Worm (Caenorhabditis elegans): Measurements from ENCODE around the gene gas-1.

Gene gas-1

ce11 chrX:15554910-15555309 lies 35.3 kb downstream of the gas-1 start:
- no peak for TF ChIP-seq T22C8.4 (GFP tag; IDR thresholded peaks at IDR 0.05)
- no peak for TF ChIP-seq ztf-29 (GFP tag; IDR thresholded peaks at IDR 0.05)
- TF ChIP-seq tab-1 (GFP tag; IDR thresholded peaks at IDR 0.05), result no peak
- no peak for TF ChIP-seq ref-1 (GFP tag; conservative IDR thresholded peaks at IDR 0.05)
- no peak for TF ChIP-seq flt-1 (GFP tag; IDR thresholded peaks at IDR 0.05)
- TF ChIP-seq ztf-23 (GFP tag; IDR thresholded peaks at IDR 0.05), result no peak
- no peak for TF ChIP-seq cog-1 (tag; optimal IDR thresholded peaks at IDR 0.05)
- TF ChIP-seq klf-2 (GFP tag; conservative IDR thresholded peaks at IDR 0.05), result no peak
- TF ChIP-seq med-1 (GFP tag; optimal IDR thresholded peaks at IDR 0.05; ENCODE audit: insufficient read depth), result no peak

- TF ChIP-seq ref-1 (GFP tag; conservative IDR thresholded peaks at IDR 0.05), result no peak
- TF ChIP-seq flt-1 (GFP tag; IDR thresholded peaks at IDR 0.05), result no peak
- TF ChIP-seq med-1 (GFP tag; optimal IDR thresholded peaks at IDR 0.05; ENCODE audit: insufficient read depth), result no peak
- no peak for TF ChIP-seq ztf-29 (GFP tag; IDR thresholded peaks at IDR 0.05)
- TF ChIP-seq klf-2 (GFP tag; conservative IDR thresholded peaks at IDR 0.05), result no peak
- no peak for TF ChIP-seq T22C8.4 (GFP tag; IDR thresholded peaks at IDR 0.05)
- TF ChIP-seq ztf-23 (GFP tag; IDR thresholded peaks at IDR 0.05), result no peak
- TF ChIP-seq tab-1 (GFP tag; IDR thresholded peaks at IDR 0.05), result no peak
- TF ChIP-seq cog-1 (tag; optimal IDR thresholded peaks at IDR 0.05), result no peak
Measured at ce11 chrX:15552024-15552769, 38.0 kb downstream of the gas-1 start.

- TF ChIP-seq tab-1 (GFP tag; IDR thresholded peaks at IDR 0.05) (no peak), cog-1 (tag; optimal IDR thresholded peaks at IDR 0.05) (no peak)
Measured at ce11 chrX:15550769-15551168, 39.4 kb downstream of the gas-1 start.

DNA sequence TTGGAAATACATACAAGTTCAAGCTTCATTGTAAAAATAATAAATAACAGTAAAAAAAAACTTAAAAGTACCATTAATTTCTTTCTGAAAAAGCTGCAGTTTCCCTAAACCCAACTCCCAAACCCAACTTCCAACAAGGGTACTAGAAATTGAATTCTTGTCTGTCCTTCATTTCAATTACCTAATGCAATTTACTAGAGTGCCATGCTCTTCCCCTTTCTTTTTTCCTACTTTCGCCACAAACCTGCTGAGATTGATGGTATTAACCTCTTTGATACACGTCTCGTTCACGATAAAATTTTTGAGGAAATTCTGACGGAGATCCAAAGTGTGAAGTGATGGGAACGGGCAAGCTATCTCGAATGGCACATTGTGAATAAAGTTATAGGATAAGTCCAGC lies 42.3 kb downstream of the gas-1 start:
- TF ChIP-seq klf-2 (GFP tag; conservative IDR thresholded peaks at IDR 0.05), result no peak
- TF ChIP-seq T22C8.4 (GFP tag; IDR thresholded peaks at IDR 0.05), result no peak
- no peak for TF ChIP-seq tab-1 (GFP tag; IDR thresholded peaks at IDR 0.05)
- no peak for TF ChIP-seq cog-1 (tag; optimal IDR thresholded peaks at IDR 0.05)
- no peak for TF ChIP-seq flt-1 (GFP tag; IDR thresholded peaks at IDR 0.05)
- TF ChIP-seq ztf-29 (GFP tag; IDR thresholded peaks at IDR 0.05), result no peak
- no peak for TF ChIP-seq ztf-23 (GFP tag; IDR thresholded peaks at IDR 0.05)
- TF ChIP-seq med-1 (GFP tag; optimal IDR thresholded peaks at IDR 0.05; ENCODE audit: insufficient read depth), result no peak
- no peak for TF ChIP-seq ref-1 (GFP tag; conservative IDR thresholded peaks at IDR 0.05)

ce11 chrX:15546943-15547342 lies 43.3 kb downstream of the gas-1 start:
- no peak for TF ChIP-seq med-1 (GFP tag; optimal IDR thresholded peaks at IDR 0.05; ENCODE audit: insufficient read depth)
- TF ChIP-seq ztf-23 (GFP tag; IDR thresholded peaks at IDR 0.05), result no peak
- no peak for TF ChIP-seq cog-1 (tag; optimal IDR thresholded peaks at IDR 0.05)
- no peak for TF ChIP-seq tab-1 (GFP tag; IDR thresholded peaks at IDR 0.05)
- TF ChIP-seq ztf-29 (GFP tag; IDR thresholded peaks at IDR 0.05), result no peak
- no peak for TF ChIP-seq ref-1 (GFP tag; conservative IDR thresholded peaks at IDR 0.05)
- TF ChIP-seq T22C8.4 (GFP tag; IDR thresholded peaks at IDR 0.05), result no peak

- TF ChIP-seq cog-1 (tag; optimal IDR thresholded peaks at IDR 0.05) (no peak), ztf-23 (GFP tag; IDR thresholded peaks at IDR 0.05) (no peak), flt-1 (GFP tag; IDR thresholded peaks at IDR 0.05) (no peak), klf-2 (GFP tag; conservative IDR thresholded peaks at IDR 0.05) (no peak), tab-1 (GFP tag; IDR thresholded peaks at IDR 0.05) (no peak), ztf-29 (GFP tag; IDR thresholded peaks at IDR 0.05) (no peak), med-1 (GFP tag; optimal IDR thresholded peaks at IDR 0.05; ENCODE audit: insufficient read depth) (no peak), T22C8.4 (GFP tag; IDR thresholded peaks at IDR 0.05) (no peak), ref-1 (GFP tag; conservative IDR thresholded peaks at IDR 0.05) (no peak)
Measured at ce11 chrX:15545485-15545884, 44.7 kb downstream of the gas-1 start.

- TF ChIP-seq T22C8.4 (GFP tag; IDR thresholded peaks at IDR 0.05) (no peak), klf-2 (GFP tag; conservative IDR thresholded peaks at IDR 0.05) (no peak)
Measured at ce11 chrX:15544671-15545070, 45.5 kb downstream of the gas-1 start.

DNA sequence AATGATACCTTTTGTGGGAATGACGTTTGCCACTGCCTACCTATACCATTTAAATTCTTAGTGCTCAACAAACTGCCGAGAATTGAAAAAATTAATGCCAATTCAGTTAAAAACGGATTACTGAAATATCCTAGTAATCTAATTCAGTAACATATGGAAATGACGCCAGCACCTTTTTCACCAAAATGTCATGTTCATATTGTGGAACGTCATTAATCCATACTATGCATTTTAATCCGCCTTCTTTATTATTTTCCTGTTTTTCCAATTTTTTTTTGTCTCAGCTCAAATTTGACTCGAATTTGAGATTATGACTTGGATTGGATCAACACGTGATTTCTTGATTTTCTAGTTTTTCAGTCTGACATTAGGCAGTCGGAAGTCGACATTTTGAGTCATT lies 48.8 kb downstream of the gas-1 start:
- TF ChIP-seq med-1 (GFP tag; optimal IDR thresholded peaks at IDR 0.05; ENCODE audit: insufficient read depth) (no peak), ref-1 (GFP tag; conservative IDR thresholded peaks at IDR 0.05) (no peak), T22C8.4 (GFP tag; IDR thresholded peaks at IDR 0.05) (no peak), cog-1 (tag; optimal IDR thresholded peaks at IDR 0.05) (no peak), ztf-23 (GFP tag; IDR thresholded peaks at IDR 0.05) (no peak), flt-1 (GFP tag; IDR thresholded peaks at IDR 0.05) (no peak), ztf-29 (GFP tag; IDR thresholded peaks at IDR 0.05) (no peak), klf-2 (GFP tag; conservative IDR thresholded peaks at IDR 0.05) (no peak), tab-1 (GFP tag; IDR thresholded peaks at IDR 0.05) (no peak)

ce11 chrX:15539299-15539698 lies 50.9 kb downstream of the gas-1 start:
- TF ChIP-seq T22C8.4 (GFP tag; IDR thresholded peaks at IDR 0.05), result no peak
- TF ChIP-seq flt-1 (GFP tag; IDR thresholded peaks at IDR 0.05), result no peak
- TF ChIP-seq cog-1 (tag; optimal IDR thresholded peaks at IDR 0.05), result no peak
- TF ChIP-seq klf-2 (GFP tag; conservative IDR thresholded peaks at IDR 0.05), result no peak
- TF ChIP-seq tab-1 (GFP tag; IDR thresholded peaks at IDR 0.05), result no peak
- TF ChIP-seq ztf-29 (GFP tag; IDR thresholded peaks at IDR 0.05), result no peak
- no peak for TF ChIP-seq ref-1 (GFP tag; conservative IDR thresholded peaks at IDR 0.05)
- TF ChIP-seq med-1 (GFP tag; optimal IDR thresholded peaks at IDR 0.05; ENCODE audit: insufficient read depth), result no peak
- TF ChIP-seq ztf-23 (GFP tag; IDR thresholded peaks at IDR 0.05), result no peak

DNA sequence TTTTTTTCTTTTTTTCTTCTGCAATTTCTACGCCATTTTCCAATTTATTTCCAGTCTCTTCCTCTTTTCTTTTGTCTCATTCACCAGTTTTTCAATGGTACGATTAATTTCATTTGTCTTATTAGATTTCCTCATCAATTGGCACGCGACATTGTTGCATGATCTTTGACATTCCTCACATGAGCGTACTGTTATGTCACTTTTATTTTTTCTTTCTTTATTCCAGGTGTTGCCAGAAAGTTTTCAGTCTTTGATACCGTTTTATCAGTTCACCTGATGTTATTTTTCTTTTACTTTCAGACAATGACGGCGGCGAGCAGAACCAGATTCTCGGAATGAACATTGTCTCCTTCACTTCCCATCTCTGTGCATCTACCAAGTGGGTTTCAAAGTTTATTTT lies 52.8 kb downstream of the gas-1 start, which contains the start of the genes olrn-1 and C02C6.14:
Gene olrn-1 (plus strand): TSS at position 301 of the 400 bp plus-strand sequence.
Gene C02C6.14 (plus strand): TSS at position 304 of the 400 bp plus-strand sequence.
- TF ChIP-seq ztf-23 (GFP tag; IDR thresholded peaks at IDR 0.05) (no peak), med-1 (GFP tag; optimal IDR thresholded peaks at IDR 0.05; ENCODE audit: insufficient read depth) (no peak), tab-1 (GFP tag; IDR thresholded peaks at IDR 0.05) (no peak), cog-1 (tag; optimal IDR thresholded peaks at IDR 0.05) (no peak), ztf-29 (GFP tag; IDR thresholded peaks at IDR 0.05) (no peak), flt-1 (GFP tag; IDR thresholded peaks at IDR 0.05) (no peak), klf-2 (GFP tag; conservative IDR thresholded peaks at IDR 0.05) (no peak), T22C8.4 (GFP tag; IDR thresholded peaks at IDR 0.05) (no peak)

Data from whole organism, midembryonic.